Fruit fly (Drosophila melanogaster): ENCODE data around the gene CG15283.

The CG15283 gene

DNA sequence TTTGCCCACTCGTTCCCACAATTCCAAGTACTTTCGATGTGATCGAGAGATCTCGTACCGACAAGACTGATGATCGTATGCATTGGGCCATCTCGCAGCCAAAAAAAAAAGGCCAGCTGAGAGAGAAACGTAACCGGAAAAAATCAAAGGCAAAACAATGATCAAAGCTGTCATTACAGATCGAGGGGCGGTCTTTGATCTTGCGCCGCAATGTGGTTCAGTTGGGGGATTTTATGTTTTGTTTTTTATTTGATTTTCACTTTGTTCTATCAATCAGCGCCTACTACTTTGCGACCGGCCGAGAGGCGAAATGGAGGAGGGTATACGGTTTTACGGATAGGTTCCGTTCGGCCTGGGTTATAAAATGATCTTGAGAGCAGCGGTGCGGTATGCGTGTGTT, 1.9 kb downstream of the CG15283 start:
- TF ChIP-seq Crg-1 (GFP tag; optimal IDR thresholded peaks at IDR 0.05) = no peak
- TF ChIP-seq Mnt (GFP tag; optimal IDR thresholded peaks at IDR 0.05) = no peak
- TF ChIP-seq CG11617 (GFP tag; optimal IDR thresholded peaks at IDR 0.05) = no peak
- no peak for TF ChIP-seq cnc (optimal IDR thresholded peaks at IDR 0.05)
- no peak for TF ChIP-seq CG12768 (GFP tag; optimal IDR thresholded peaks at IDR 0.05)
- TF ChIP-seq Clk (GFP tag; optimal IDR thresholded peaks at IDR 0.05) = no peak
- TF ChIP-seq CG5204 (GFP tag; optimal IDR thresholded peaks at IDR 0.05) = no peak
- TF ChIP-seq bab1 (GFP tag; optimal IDR thresholded peaks at IDR 0.05) = no peak
- TF ChIP-seq CG7101 (tag; optimal IDR thresholded peaks at IDR 0.05) = no peak
- TF ChIP-seq tj (GFP tag; optimal IDR thresholded peaks at IDR 0.05) = no peak
- TF ChIP-seq CG33017 (tag; optimal IDR thresholded peaks at IDR 0.05) = no peak
- TF ChIP-seq toe (GFP tag; optimal IDR thresholded peaks at IDR 0.05) = no peak
- no peak for TF ChIP-seq CG7045 (GFP tag; optimal IDR thresholded peaks at IDR 0.05)
- TF ChIP-seq CG14711 (tag; optimal IDR thresholded peaks at IDR 0.05) = no peak

- TF ChIP-seq Crg-1 (GFP tag; optimal IDR thresholded peaks at IDR 0.05) (no peak), cic (GFP tag; optimal IDR thresholded peaks at IDR 0.05) (no peak), CG1620 (GFP tag; optimal IDR thresholded peaks at IDR 0.05) (no peak), ovo (GFP tag; optimal IDR thresholded peaks at IDR 0.05) (no peak), Mnt (GFP tag; optimal IDR thresholded peaks at IDR 0.05) (no peak), CG14711 (tag; optimal IDR thresholded peaks at IDR 0.05) (no peak), bab1 (GFP tag; optimal IDR thresholded peaks at IDR 0.05) (no peak)
These were observed 3.2 kb downstream of the CG15283 start for dm6 chr2L:14447558-14447957.

DNA sequence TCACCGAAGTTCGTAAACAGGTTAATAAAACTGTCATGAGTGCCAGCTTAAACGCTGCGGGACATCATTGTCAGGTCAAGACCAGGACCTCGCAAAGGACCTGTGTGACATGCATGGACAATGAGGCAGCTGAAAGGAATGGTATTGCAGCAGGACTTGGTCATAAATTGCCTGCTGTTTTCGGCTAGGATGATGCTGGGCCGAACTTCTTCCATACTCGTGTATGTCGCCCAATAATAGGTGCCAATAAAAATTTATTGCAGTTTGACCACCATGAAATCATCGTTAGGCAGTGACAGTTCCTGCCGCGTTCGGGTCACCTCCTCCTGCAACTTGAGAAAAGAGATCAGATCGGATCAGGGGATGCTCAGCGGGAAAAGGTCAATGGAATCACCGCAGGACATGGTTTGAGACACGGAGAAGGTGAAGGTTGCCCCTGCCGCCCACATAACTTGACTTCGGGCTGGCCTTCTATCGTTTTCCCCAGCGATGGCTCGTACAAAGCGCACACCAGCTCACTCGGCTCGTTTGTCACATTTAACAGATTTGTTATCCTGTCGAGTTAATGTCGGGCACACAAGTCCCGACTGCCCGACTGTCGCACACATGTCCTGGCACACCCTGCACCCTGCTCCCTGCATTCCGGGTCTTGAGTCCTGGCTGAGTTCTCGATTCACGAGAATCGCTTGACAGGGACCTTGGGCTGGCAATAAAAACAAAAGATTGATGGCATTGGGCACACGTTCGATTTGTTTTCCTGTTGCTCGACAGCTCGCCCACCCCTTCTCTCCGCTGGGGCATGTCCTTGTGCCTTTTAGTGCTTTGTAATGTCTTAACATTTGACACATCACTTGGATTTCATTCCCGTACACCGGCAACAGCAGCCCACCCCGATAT, 4.9 kb downstream of the CG15283 start:
- TF ChIP-seq toe (GFP tag; optimal IDR thresholded peaks at IDR 0.05) (no peak), CG7045 (GFP tag; optimal IDR thresholded peaks at IDR 0.05) (no peak), CG1620 (GFP tag; optimal IDR thresholded peaks at IDR 0.05) (no peak), bab1 (GFP tag; optimal IDR thresholded peaks at IDR 0.05) (no peak), kay (GFP tag; ENCODE audit: borderline replicate concordance) (no peak), tj (GFP tag; optimal IDR thresholded peaks at IDR 0.05) (no peak), cnc (optimal IDR thresholded peaks at IDR 0.05) (no peak), cic (GFP tag; optimal IDR thresholded peaks at IDR 0.05) (no peak), Mnt (GFP tag; optimal IDR thresholded peaks at IDR 0.05) (no peak), CG14711 (tag; optimal IDR thresholded peaks at IDR 0.05) (no peak), CG5204 (GFP tag; optimal IDR thresholded peaks at IDR 0.05) (no peak), CG11617 (GFP tag; optimal IDR thresholded peaks at IDR 0.05) (no peak)

DNA sequence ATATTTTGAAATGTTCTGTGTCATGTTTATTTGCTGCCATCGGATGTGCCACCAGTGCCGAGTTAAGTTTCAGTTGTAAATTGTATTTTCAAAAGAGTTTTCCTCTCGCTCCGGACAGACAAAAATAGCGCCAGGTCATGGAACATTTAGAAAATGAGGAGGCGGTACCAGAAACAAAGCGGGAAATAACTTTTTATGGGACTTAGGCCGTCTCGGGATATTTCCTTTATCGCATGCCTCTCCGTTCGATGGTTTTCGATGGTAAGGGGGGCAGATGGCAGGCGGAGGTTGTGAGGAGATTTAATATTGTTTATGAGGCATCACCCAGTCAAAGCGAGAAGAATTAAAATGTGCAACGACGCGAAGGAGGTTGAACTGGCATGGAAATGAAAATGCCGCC, 5.9 kb downstream of the CG15283 start:
- no peak for TF ChIP-seq CG1620 (GFP tag; optimal IDR thresholded peaks at IDR 0.05)

DNA sequence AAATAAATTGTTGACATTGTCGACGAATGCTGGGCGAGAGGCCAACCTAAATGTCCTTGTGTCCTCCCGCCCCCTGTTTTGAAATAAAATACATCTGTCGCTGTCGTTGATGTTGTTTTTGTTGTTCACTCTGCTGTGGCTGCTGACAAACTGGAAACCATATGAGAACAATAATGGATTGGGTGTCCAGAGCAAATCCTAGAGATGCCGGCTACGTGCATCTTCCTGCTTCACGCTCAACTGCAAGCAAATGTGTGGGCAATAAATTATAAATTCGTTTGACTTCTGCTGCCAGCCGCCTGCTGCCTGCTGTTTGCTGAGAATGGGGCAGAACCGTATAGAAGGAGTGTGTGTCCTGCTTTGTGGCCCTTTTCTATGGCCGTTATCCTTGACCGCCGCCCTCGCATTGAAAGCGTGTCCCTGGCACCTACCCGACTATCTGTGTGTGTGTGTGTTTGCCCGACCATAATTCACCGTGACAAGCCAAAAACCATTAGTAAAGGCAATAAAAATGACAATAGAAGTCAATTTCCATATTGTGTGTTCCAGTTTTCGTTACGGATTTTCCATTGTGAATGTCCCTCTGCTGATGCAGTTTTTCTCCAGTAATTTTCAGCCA, 6.9 kb downstream of the CG15283 start:
- TF ChIP-seq CG12768 (GFP tag; optimal IDR thresholded peaks at IDR 0.05) (no peak), CG11617 (GFP tag; optimal IDR thresholded peaks at IDR 0.05) (no peak)

- TF ChIP-seq pad (GFP tag; optimal IDR thresholded peaks at IDR 0.05) (no peak), ovo (GFP tag; optimal IDR thresholded peaks at IDR 0.05) (no peak), CG14711 (tag; optimal IDR thresholded peaks at IDR 0.05) (no peak), Clk (GFP tag; optimal IDR thresholded peaks at IDR 0.05) (no peak), toe (GFP tag; optimal IDR thresholded peaks at IDR 0.05) (no peak), cic (GFP tag; optimal IDR thresholded peaks at IDR 0.05) (no peak), Crg-1 (GFP tag; optimal IDR thresholded peaks at IDR 0.05) (no peak), kay (GFP tag; ENCODE audit: borderline replicate concordance) (no peak), tj (GFP tag; optimal IDR thresholded peaks at IDR 0.05) (no peak), CG7045 (GFP tag; optimal IDR thresholded peaks at IDR 0.05) (no peak), CG33017 (tag; optimal IDR thresholded peaks at IDR 0.05) (no peak), CG5204 (GFP tag; optimal IDR thresholded peaks at IDR 0.05) (no peak)
These were observed 8.3 kb downstream of the CG15283 start for dm6 chr2L:14442144-14443038.

DNA sequence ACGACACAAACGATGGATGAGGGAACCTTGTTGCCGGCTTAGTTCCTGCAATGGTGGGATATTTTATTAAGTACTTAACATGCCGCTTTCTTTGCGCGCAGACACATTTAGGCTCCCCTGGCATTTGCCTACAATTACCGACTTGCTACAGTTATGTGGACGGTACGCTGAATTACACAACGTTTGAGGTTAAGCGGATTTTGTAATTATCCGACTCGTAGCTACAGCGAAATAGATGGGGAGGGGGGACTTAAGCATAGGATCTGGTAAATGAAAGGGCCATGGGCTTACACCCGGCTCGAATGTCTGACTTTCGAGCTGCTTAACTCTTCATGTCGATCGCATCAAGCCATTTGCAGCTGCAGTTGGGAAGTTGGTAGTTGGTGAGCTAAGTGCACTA, 9.4 kb downstream of the CG15283 start:
- TF ChIP-seq toe (GFP tag; optimal IDR thresholded peaks at IDR 0.05) = no peak
- TF ChIP-seq Crg-1 (GFP tag; optimal IDR thresholded peaks at IDR 0.05) = no peak
- TF ChIP-seq Mnt (GFP tag; optimal IDR thresholded peaks at IDR 0.05) = no peak
